Worm (Caenorhabditis elegans) whole organism, young adult: ENCODE measurements around the gene ddr-1.

ENCODE experiments used
- repo-1 ChIP-seq: sonication (generic microtip); optimal IDR thresholded peaks from 2 replicates; lab custom pipeline; 2017; ENCODE audit warnings: mild to moderate bottlenecking, missing genetic modification characterization, missing compliant biosample characterization
- sea-2 ChIP-seq: fragments of 200-800 bp; sonication (Bioruptor generic); IDR thresholded peaks from 2 replicates; pipeline ENCODE4 v1.3.6; 2022; ENCODE audit warnings: missing genetic modification characterization, missing compliant biosample characterization

DNA sequence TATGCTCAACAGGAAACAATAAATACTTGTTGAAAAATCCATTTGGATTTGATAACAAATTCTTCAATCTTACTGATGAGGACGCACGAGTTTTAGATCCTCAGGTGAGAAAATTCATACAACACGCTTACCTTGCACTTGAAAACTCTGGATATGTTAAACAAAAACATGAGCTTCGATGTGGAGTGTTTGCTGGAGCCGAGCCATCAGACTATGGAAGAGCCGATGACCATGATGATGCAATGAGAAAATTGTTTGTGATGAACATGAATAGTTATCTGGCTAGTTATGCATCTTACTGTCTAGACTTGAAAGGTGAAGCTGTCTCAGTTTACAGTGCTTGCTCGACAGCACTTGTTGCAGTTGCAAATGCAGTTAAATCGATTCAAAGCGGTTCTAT is 27.1 kb upstream of the ddr-1 start:
- no peak for TF ChIP-seq sea-2
- no peak for TF ChIP-seq repo-1 (tag; lab: Kevin White, UChicago)
